Worm (Caenorhabditis elegans) whole organism, L4 larva: ENCODE data around the gene F10C2.7.
"Not testable (repeated sequence)": the region's sequence is repeated elsewhere in the genome, so short reads cannot be mapped to it uniquely, and the experiment has no call there.

Source experiments
- F10B5.3 ChIP-seq: sonication (generic microtip); optimal IDR thresholded peaks from 2 replicates; lab custom pipeline; 2016; ENCODE audit warnings: mild to moderate bottlenecking, missing genetic modification characterization, missing compliant biosample characterization
- F37D6.2 ChIP-seq: sonication (generic microtip); optimal IDR thresholded peaks from 2 replicates; lab custom pipeline; 2016; ENCODE audit warnings: mild to moderate bottlenecking, missing genetic modification characterization, missing compliant biosample characterization
- ZK337.2 ChIP-seq: fragments of 200-800 bp; sonication (Bioruptor generic); IDR thresholded peaks from 2 replicates; pipeline ENCODE4 v1.3.6; 2022; ENCODE audit warnings: missing genetic modification reagents, missing genetic modification characterization, missing compliant biosample characterization
- aha-1 ChIP-seq: fragments of 150-350 bp; peaks from one replicate; lab custom pipeline; 2014; ENCODE audit warnings: missing biosample characterization, missing genetic modification characterization
- arid-1 ChIP-seq: fragments of 200-800 bp; sonication (Bioruptor generic); conservative IDR thresholded peaks from 2 replicates; pipeline ENCODE4 v1.3.6; 2022; ENCODE audit warnings: missing genetic modification reagents, missing genetic modification characterization, missing compliant biosample characterization
- ceh-28 ChIP-seq: fragments of 150-350 bp; optimal IDR thresholded peaks from 2 replicates; lab custom pipeline; 2014; ENCODE audit warnings: missing biosample characterization, missing genetic modification reagents, missing genetic modification characterization
- ceh-82 ChIP-seq: sonication (generic microtip); optimal IDR thresholded peaks from 2 replicates; lab custom pipeline; 2017; ENCODE audit warnings: missing biosample characterization, missing genetic modification characterization
- ces-1 ChIP-seq: fragments of 150-350 bp; sonication (generic microtip); optimal IDR thresholded peaks from 4 replicates; lab custom pipeline; 2014; ENCODE audit warnings: missing biosample characterization, missing genetic modification reagents, missing genetic modification characterization
- daf-16 ChIP-seq, 3 experiments: sonication (generic microtip); optimal IDR thresholded peaks; 2 replicates each; lab custom pipeline; 2016 to 2017; ENCODE audit warnings: missing genetic modification characterization in 3 of 3, missing genetic modification reagents in 3 of 3, mild to moderate bottlenecking in 2 of 3, missing compliant biosample characterization in 2 of 3, missing biosample characterization in 1 of 3, moderate library complexity in 1 of 3
- daf-8 ChIP-seq: fragments of 200-800 bp; sonication (Bioruptor generic); IDR thresholded peaks from 2 replicates; pipeline ENCODE4 v1.3.6; 2022; ENCODE audit warnings: missing genetic modification characterization, missing compliant biosample characterization
- dmd-6 ChIP-seq: fragments of 200-800 bp; sonication (Bioruptor generic); IDR thresholded peaks from 2 replicates; pipeline ENCODE4 v1.3.6; 2022; ENCODE audit warnings: missing genetic modification reagents, missing genetic modification characterization, missing compliant biosample characterization
- dve-1 ChIP-seq: sonication (generic microtip); optimal IDR thresholded peaks from 2 replicates; lab custom pipeline; 2017; ENCODE audit warnings: antibody characterized with exemption, mild to moderate bottlenecking, missing genetic modification characterization, missing compliant biosample characterization; ENCODE audit not compliant: insufficient read depth
- hif-1 ChIP-seq, 2 experiments: sonication (generic microtip); optimal IDR thresholded peaks; 2 replicates each; lab custom pipeline; 2016 to 2017; ENCODE audit warnings: missing compliant biosample characterization in 2 of 2, missing genetic modification characterization in 2 of 2, missing genetic modification reagents in 2 of 2, missing genotype in 2 of 2, mild to moderate bottlenecking in 1 of 2
- hlh-11 ChIP-seq: fragments of 200-800 bp; sonication (Bioruptor generic); optimal IDR thresholded peaks from 2 replicates; lab custom pipeline; 2018; ENCODE audit warnings: mild to moderate bottlenecking, missing genetic modification characterization, missing compliant biosample characterization
- hlh-30 ChIP-seq: sonication (generic microtip); optimal IDR thresholded peaks from 2 replicates; lab custom pipeline; 2017; ENCODE audit warnings: antibody characterized with exemption, mild to moderate bottlenecking, missing genetic modification characterization, missing compliant biosample characterization; ENCODE audit not compliant: insufficient read depth
- lin-39 ChIP-seq: fragments of 150-350 bp; optimal IDR thresholded peaks from 2 replicates; lab custom pipeline; 2014; ENCODE audit warnings: missing biosample characterization, missing genetic modification reagents, missing genetic modification characterization
- lsy-2 ChIP-seq, 2 experiments: fragments of 150-350 bp in 1 of 2; sonication (generic microtip) in 1 of 2; optimal IDR thresholded peaks; 2 replicates each; lab custom pipeline; 2014 to 2017; ENCODE audit warnings: missing biosample characterization in 2 of 2, missing genetic modification characterization in 2 of 2
- mxl-3 ChIP-seq: fragments of 200-800 bp; sonication (Bioruptor generic); optimal IDR thresholded peaks from 2 replicates; lab custom pipeline; 2018; ENCODE audit warnings: mild to moderate bottlenecking, missing genetic modification characterization, missing compliant biosample characterization
- nhr-11 ChIP-seq: fragments of 150-350 bp; optimal IDR thresholded peaks from 2 replicates; lab custom pipeline; 2014; ENCODE audit warnings: missing biosample characterization, missing genetic modification characterization
- nhr-111 ChIP-seq: fragments of 200-800 bp; sonication (Bioruptor generic); optimal IDR thresholded peaks from 2 replicates; lab custom pipeline; 2018; ENCODE audit warnings: mild to moderate bottlenecking, missing genetic modification characterization, missing compliant biosample characterization
- nhr-28 ChIP-seq: fragments of 150-350 bp; optimal IDR thresholded peaks from 2 replicates; lab custom pipeline; 2014; ENCODE audit warnings: missing biosample characterization, missing genetic modification characterization
- nhr-6 ChIP-seq: fragments of 150-350 bp; optimal IDR thresholded peaks from 2 replicates; lab custom pipeline; 2014; ENCODE audit warnings: missing biosample characterization, missing genetic modification characterization
- nhr-76 ChIP-seq: fragments of 150-350 bp; optimal IDR thresholded peaks from 2 replicates; lab custom pipeline; 2014; ENCODE audit warnings: missing biosample characterization, missing genetic modification characterization
- nhr-77 ChIP-seq: fragments of 150-350 bp; optimal IDR thresholded peaks from 2 replicates; lab custom pipeline; 2014; ENCODE audit warnings: missing biosample characterization, missing genetic modification characterization
- php-3 ChIP-seq: fragments of 200-800 bp; sonication (Bioruptor generic); IDR thresholded peaks from 2 replicates; pipeline ENCODE4 v1.3.6; 2022; ENCODE audit warnings: missing genetic modification reagents, missing genetic modification characterization, missing compliant biosample characterization
- pqm-1 ChIP-seq: sonication (generic microtip); optimal IDR thresholded peaks from 2 replicates; lab custom pipeline; 2017; ENCODE audit warnings: missing biosample characterization, missing genetic modification characterization
- rbr-2 ChIP-seq: sonication (generic microtip); optimal IDR thresholded peaks from 2 replicates; lab custom pipeline; 2016; ENCODE audit warnings: missing genotype, missing genetic modification characterization, missing compliant biosample characterization
- snpc-4 ChIP-seq: fragments of 150-350 bp; optimal IDR thresholded peaks from 2 replicates; lab custom pipeline; 2014; ENCODE audit warnings: missing biosample characterization, missing genetic modification characterization
- tag-97 ChIP-seq: fragments of 200-800 bp; sonication (Bioruptor generic); IDR thresholded peaks from 2 replicates; pipeline ENCODE4 v1.3.6; 2022; ENCODE audit warnings: missing genetic modification characterization, missing compliant biosample characterization
- tra-1 ChIP-seq: fragments of 200-800 bp; sonication (Bioruptor generic); IDR thresholded peaks from 2 replicates; pipeline ENCODE4 v1.3.6; 2022; ENCODE audit warnings: missing genetic modification reagents, missing genetic modification characterization, missing compliant biosample characterization
- unc-62 ChIP-seq, 3 experiments: fragments of 150-350 bp in 1 of 3; sonication (generic microtip); optimal IDR thresholded peaks in 2 of 3; peaks in 1 of 3; 1 replicate in 1 of 3; 2 replicates in 2 of 3; lab custom pipeline; 2014 to 2017; ENCODE audit warnings: missing biosample characterization in 3 of 3, missing genetic modification characterization in 3 of 3, missing genetic modification reagents in 3 of 3, missing genotype in 1 of 3
- vab-7 ChIP-seq: fragments of 200-800 bp; sonication (Bioruptor generic); IDR thresholded peaks from 2 replicates; pipeline ENCODE4 v1.3.6; 2022; ENCODE audit warnings: missing genetic modification reagents, missing genetic modification characterization, missing compliant biosample characterization
- zfp-3 ChIP-seq: fragments of 200-800 bp; sonication (Bioruptor generic); conservative IDR thresholded peaks from 2 replicates; pipeline ENCODE4 v1.3.6; 2022; ENCODE audit warnings: missing genetic modification reagents, missing genetic modification characterization, missing compliant biosample characterization
- zip-11 ChIP-seq: fragments of 200-800 bp; sonication (Bioruptor generic); IDR thresholded peaks from 2 replicates; pipeline ENCODE4 v1.3.6; 2022; ENCODE audit warnings: missing genetic modification characterization, missing compliant biosample characterization
- zip-2 ChIP-seq: fragments of 150-350 bp; optimal IDR thresholded peaks from 2 replicates; lab custom pipeline; 2014; ENCODE audit warnings: missing biosample characterization, missing genetic modification characterization

The F10C2.7 gene

DNA sequence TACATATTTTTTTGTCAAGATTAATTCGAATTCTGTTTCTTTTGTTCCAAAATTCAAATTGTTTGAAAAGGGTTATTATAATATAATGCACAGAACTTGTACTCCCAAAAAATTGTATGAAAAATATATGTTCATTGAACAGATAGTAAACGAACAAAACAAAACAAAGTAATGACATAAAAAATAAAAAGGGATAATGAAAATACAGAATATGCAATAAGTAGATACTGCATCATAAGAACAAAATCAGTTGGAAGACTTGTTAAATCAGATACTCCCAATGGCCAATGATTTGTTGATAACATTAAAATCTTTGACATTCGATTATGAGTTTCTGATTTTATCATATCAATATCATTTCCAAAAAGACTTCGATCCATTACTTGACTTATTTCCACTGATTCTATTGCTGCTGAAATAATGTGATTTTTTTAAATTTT, 49.2 kb upstream of the F10C2.7 start (continued):
- TF ChIP-seq arid-1 (0 out of 2 replicates have a peak, but pooled peaks have one; percentile 37), snpc-4 (tag; lab: Kevin White, UChicago) (no peak), daf-8 (GFP tag; lab: Robert Waterston, UW) (no peak), aha-1 (peak; percentile 32), php-3 (GFP tag; lab: Robert Waterston, UW) (0 out of 2 replicates have a peak, but pooled peaks have one; percentile 17)
- TF ChIP-seq, all 104 proteins: peak for 24

- TF ChIP-seq F37D6.2 (tag; lab: Kevin White, UChicago) (no peak), vab-7 (GFP tag; lab: Robert Waterston, UW) (no peak), nhr-76 (tag; lab: Kevin White, UChicago) (no peak), zip-11 (GFP tag; lab: Robert Waterston, UW) (no peak)
These were observed 47.2 kb upstream of the F10C2.7 start, which contains the start of gene F57F5.3 for ce11 chrV:12006495-12006894. Gene F57F5.3 (minus strand): TSS chrV:12006595.

- TF ChIP-seq nhr-28 (tag; lab: Kevin White, UChicago) (peak; percentile 61), ces-1 (no peak), hif-1 (tag; optimal IDR thresholded peaks at IDR 0.05; lab: Kevin White, UChicago) (no peak), hlh-30 (tag; lab: Kevin White, UChicago) (peak; percentile 5), lsy-2 (tag; optimal IDR thresholded peaks at IDR 0.05; lab: Kevin White, UChicago) (no peak), unc-62 (GFP tag; optimal IDR thresholded peaks at IDR 0.05 in 1 of 2; lab: Kevin White, UChicago) (peak in 1 of 2 experiments; percentile 76), unc-62 (tag; optimal IDR thresholded peaks at IDR 0.05; lab: Kevin White, UChicago) (no peak)
These were observed 42.0 kb upstream of the F10C2.7 start for ce11 chrV:12011686-12012085.

ce11 chrV:12013298-12013697, 40.4 kb upstream of the F10C2.7 start, which contains the start of gene add-2:
Gene add-2 (minus strand): TSS chrV:12013406.
- TF ChIP-seq hif-1 (tag; optimal IDR thresholded peaks at IDR 0.05; lab: Kevin White, UChicago) (no peak), dmd-6 (GFP tag; lab: Robert Waterston, UW) (peak; percentile 34; the same call in 1 of the 2 replicates), rbr-2 (no peak), pqm-1 (tag; lab: Kevin White, UChicago) (peak; percentile 14), dve-1 (tag; lab: Kevin White, UChicago) (peak; percentile 43), tag-97 (GFP tag; lab: Robert Waterston, UW) (no peak), nhr-77 (tag; lab: Kevin White, UChicago) (peak; percentile 31), daf-16 (GFP tag; optimal IDR thresholded peaks at IDR 0.05; lab: Kevin White, UChicago) (no peak), daf-16 (tag; optimal IDR thresholded peaks at IDR 0.05; lab: Kevin White, UChicago) (peak; percentile 87), hlh-11 (tag; lab: Kevin White, UChicago) (peak; percentile 29), php-3 (GFP tag; lab: Robert Waterston, UW) (peak; percentile 81), unc-62 (GFP tag; optimal IDR thresholded peaks at IDR 0.05 in 1 of 2; lab: Kevin White, UChicago) (peak in 1 of 2 experiments; percentile 6), unc-62 (tag; optimal IDR thresholded peaks at IDR 0.05; lab: Kevin White, UChicago) (no peak)

- not testable (repeated sequence) for TF ChIP-seq zfp-3; aha-1; snpc-4 (tag; lab: Kevin White, UChicago)
These were observed 33.7 kb upstream of the F10C2.7 start, which contains the start of gene F10C2.3 for ce11 chrV:12020026-12020425. Gene F10C2.3 (plus strand): TSS chrV:12020326.

ce11 chrV:12020940-12021339, 32.8 kb upstream of the F10C2.7 start:
- no peak for TF ChIP-seq mxl-3 (GFP tag; lab: Kevin White, UChicago)
- no peak for TF ChIP-seq nhr-111 (GFP tag; lab: Kevin White, UChicago)
- no peak for TF ChIP-seq tra-1
- no peak for TF ChIP-seq php-3 (GFP tag; lab: Robert Waterston, UW)
- peak; percentile 67 for TF ChIP-seq nhr-28 (tag; lab: Kevin White, UChicago)
- TF ChIP-seq F10B5.3 (tag; lab: Kevin White, UChicago) = no peak
- TF ChIP-seq pqm-1 (tag; lab: Kevin White, UChicago) = peak; percentile 69
- TF ChIP-seq daf-16 (GFP tag; optimal IDR thresholded peaks at IDR 0.05; lab: Kevin White, UChicago) = no peak
- peak; percentile 51 for TF ChIP-seq daf-16 (tag; optimal IDR thresholded peaks at IDR 0.05; lab: Kevin White, UChicago)
- no peak for TF ChIP-seq rbr-2
- TF ChIP-seq nhr-11 (tag; lab: Kevin White, UChicago) = no peak
- TF ChIP-seq ceh-82 (tag; lab: Kevin White, UChicago) = no peak
- TF ChIP-seq ZK337.2 (GFP tag; lab: Robert Waterston, UW) = no peak
- TF ChIP-seq nhr-6 (tag; lab: Kevin White, UChicago) = peak; percentile 29
- no peak for TF ChIP-seq lin-39
- TF ChIP-seq ceh-28 = no peak
- no peak for TF ChIP-seq zip-2 (tag; lab: Kevin White, UChicago)
- TF ChIP-seq lsy-2 (tag; optimal IDR thresholded peaks at IDR 0.05; lab: Kevin White, UChicago) = no peak
- TF ChIP-seq dve-1 (tag; lab: Kevin White, UChicago) = peak; percentile 42
